Worm (Caenorhabditis elegans): ENCODE measurements around the gene K02D10.8.

DNA sequence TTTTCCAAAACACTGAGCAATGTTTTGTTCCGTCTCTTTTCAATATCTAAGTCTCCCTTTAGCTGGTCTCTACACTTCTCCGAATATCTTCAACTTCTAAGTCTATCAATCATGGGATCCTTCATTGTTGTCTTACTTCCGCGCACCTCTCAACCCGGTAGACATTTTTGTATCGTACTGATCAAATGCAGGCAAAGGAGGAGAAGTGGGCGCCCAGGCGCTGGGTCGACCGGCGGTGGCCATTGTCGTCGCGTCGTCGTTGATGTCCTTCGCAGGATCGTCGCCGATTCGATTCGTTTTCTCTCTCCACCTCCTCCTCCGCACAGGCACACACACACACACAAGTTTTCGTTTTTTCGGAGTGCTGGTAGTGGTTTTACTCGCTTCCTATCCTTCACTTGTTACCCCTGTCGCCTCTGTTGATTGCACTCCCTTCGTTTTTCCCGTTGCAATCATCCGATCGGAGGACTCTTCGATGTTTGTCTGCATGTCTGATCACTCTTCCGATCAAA is 15.2 kb downstream of the K02D10.8 start:
- TF ChIP-seq peb-1 (tag; optimal IDR thresholded peaks at IDR 0.05) (no peak), nhr-237 (tag; optimal IDR thresholded peaks at IDR 0.05) (no peak), nhr-12 (tag; optimal IDR thresholded peaks at IDR 0.05) (no peak), ceh-16 (tag; optimal IDR thresholded peaks at IDR 0.05) (no peak)

All from whole organism, L2 larva.